Fruit fly (Drosophila melanogaster) whole organism, prepupa: ENCODE measurements around the gene CG10713.

ENCODE experiments used
- Blimp-1 ChIP-seq: fragments of 200-800 bp; sonication (Bioruptor generic); optimal IDR thresholded peaks from 3 replicates; lab custom pipeline; 2017; ENCODE audit warnings: missing biosample characterization, missing genetic modification characterization, mild to moderate bottlenecking, moderate library complexity, missing genetic modification reagents
- CG10631 ChIP-seq: fragments of 200-800 bp; sonication (Bioruptor generic); optimal IDR thresholded peaks from 2 replicates; lab custom pipeline; 2016; ENCODE audit warnings: missing biosample characterization, missing genetic modification characterization
- CG10669 ChIP-seq: fragments of 200-800 bp; sonication (Bioruptor generic); optimal IDR thresholded peaks from 3 replicates; lab custom pipeline; 2018; ENCODE audit warnings: missing biosample characterization, mild to moderate bottlenecking, missing genetic modification characterization, moderate library complexity
- CG11762 ChIP-seq: fragments of 200-800 bp; sonication (Bioruptor generic); optimal IDR thresholded peaks from 3 replicates; lab custom pipeline; 2016; ENCODE audit warnings: missing biosample characterization, missing genetic modification characterization; ENCODE audit not compliant: insufficient read depth
- CG11902 ChIP-seq: fragments of 200-800 bp; sonication (Bioruptor generic); optimal IDR thresholded peaks from 3 replicates; lab custom pipeline; 2016; ENCODE audit warnings: missing biosample characterization, missing genetic modification characterization
- CG15336 ChIP-seq: fragments of 200-800 bp; sonication (Bioruptor generic); IDR thresholded peaks from 2 replicates; pipeline ENCODE4 v1.3.6; 2022; ENCODE audit warnings: missing biosample characterization, missing genetic modification characterization
- CG1621 ChIP-seq: fragments of 200-800 bp; sonication (Bioruptor generic); optimal IDR thresholded peaks from 3 replicates; lab custom pipeline; 2018; ENCODE audit warnings: missing biosample characterization, mild to moderate bottlenecking, missing genetic modification characterization
- CG16779 ChIP-seq: fragments of 200-800 bp; sonication (Bioruptor generic); optimal IDR thresholded peaks from 3 replicates; lab custom pipeline; 2017; ENCODE audit warnings: missing biosample characterization, mild to moderate bottlenecking, missing genetic modification characterization
- CG31627 ChIP-seq: fragments of 200-800 bp; sonication (Bioruptor generic); optimal IDR thresholded peaks from 3 replicates; lab custom pipeline; 2016; ENCODE audit warnings: missing biosample characterization, missing genetic modification characterization
- CG32006 ChIP-seq: fragments of 200-800 bp; sonication (Bioruptor generic); optimal IDR thresholded peaks from 3 replicates; lab custom pipeline; 2017; ENCODE audit warnings: missing biosample characterization, mild to moderate bottlenecking, missing genetic modification characterization
- CG34406 ChIP-seq: fragments of 200-800 bp; sonication (Bioruptor generic); optimal IDR thresholded peaks from 3 replicates; lab custom pipeline; 2016; ENCODE audit warnings: missing biosample characterization, missing genetic modification characterization
- CG3919 ChIP-seq: fragments of 200-800 bp; sonication (Bioruptor generic); optimal IDR thresholded peaks from 3 replicates; lab custom pipeline; 2016; ENCODE audit warnings: missing biosample characterization, missing genetic modification characterization
- CG4318 ChIP-seq: fragments of 200-800 bp; sonication (Bioruptor generic); optimal IDR thresholded peaks from 3 replicates; lab custom pipeline; 2017; ENCODE audit warnings: missing biosample characterization, mild to moderate bottlenecking, missing genetic modification characterization
- CG6163 ChIP-seq: fragments of 200-800 bp; sonication (Bioruptor generic); IDR thresholded peaks from 3 replicates; pipeline ENCODE4 v1.3.6; 2022; ENCODE audit warnings: missing biosample characterization, missing genetic modification characterization
- CG6792 ChIP-seq: fragments of 200-800 bp; sonication (Bioruptor generic); optimal IDR thresholded peaks from 3 replicates; lab custom pipeline; 2016; ENCODE audit warnings: missing biosample characterization, missing genetic modification characterization
- CG6808 ChIP-seq: fragments of 200-800 bp; sonication (Bioruptor generic); optimal IDR thresholded peaks from 3 replicates; lab custom pipeline; 2017; ENCODE audit warnings: missing biosample characterization, missing genetic modification characterization, mild to moderate bottlenecking, moderate library complexity, missing genetic modification reagents
- CG6854 ChIP-seq: fragments of 200-800 bp; sonication (Bioruptor generic); optimal IDR thresholded peaks from 2 replicates; lab custom pipeline; 2017; ENCODE audit warnings: missing biosample characterization, mild to moderate bottlenecking, missing genetic modification characterization
- CG7368 ChIP-seq: fragments of 200-800 bp; sonication (Bioruptor generic); optimal IDR thresholded peaks from 3 replicates; lab custom pipeline; 2016; ENCODE audit warnings: missing biosample characterization, missing genetic modification characterization
- CG8319 ChIP-seq: fragments of 200-800 bp; sonication (Bioruptor generic); optimal IDR thresholded peaks from 3 replicates; lab custom pipeline; 2016; ENCODE audit warnings: missing biosample characterization, missing genetic modification characterization
- CG8632 ChIP-seq: fragments of 200-800 bp; sonication (Bioruptor generic); optimal IDR thresholded peaks from 3 replicates; lab custom pipeline; 2016; ENCODE audit warnings: missing biosample characterization, missing genetic modification characterization
- CG9139 ChIP-seq: fragments of 200-800 bp; sonication (Bioruptor generic); optimal IDR thresholded peaks from 3 replicates; lab custom pipeline; 2017; ENCODE audit warnings: missing biosample characterization, mild to moderate bottlenecking, missing genetic modification characterization
- Eip75B ChIP-seq: fragments of 200-800 bp; sonication (Bioruptor generic); optimal IDR thresholded peaks from 3 replicates; lab custom pipeline; 2016; ENCODE audit warnings: missing biosample characterization, missing genetic modification characterization
- Eip78C ChIP-seq: fragments of 200-800 bp; sonication (Bioruptor generic); peaks from one replicate; lab custom pipeline; 2016; ENCODE audit warnings: missing biosample characterization, missing genetic modification characterization
- Eip93F ChIP-seq: fragments of 200-800 bp; sonication (Bioruptor generic); optimal IDR thresholded peaks from 2 replicates; lab custom pipeline; 2016; ENCODE audit warnings: missing biosample characterization, mild to moderate bottlenecking, missing genetic modification characterization
- Ets21C ChIP-seq: fragments of 200-800 bp; sonication (Bioruptor generic); optimal IDR thresholded peaks from 3 replicates; lab custom pipeline; 2016; ENCODE audit warnings: missing biosample characterization, missing genetic modification characterization
- Ets96B ChIP-seq: fragments of 200-800 bp; optimal IDR thresholded peaks from 2 replicates; lab custom pipeline; 2019; ENCODE audit warnings: missing biosample characterization, mild to moderate bottlenecking, missing genetic modification characterization, moderate library complexity
- Hr38 ChIP-seq: sonication (Bioruptor generic); optimal IDR thresholded peaks from 2 replicates; lab custom pipeline; 2016; ENCODE audit warnings: missing biosample characterization, missing genetic modification characterization
- Hr39 ChIP-seq: fragments of 200-800 bp; sonication (Bioruptor generic); optimal IDR thresholded peaks from 2 replicates; lab custom pipeline; 2016; ENCODE audit warnings: missing biosample characterization, missing genetic modification characterization
- Hr4 ChIP-seq: fragments of 200-800 bp; sonication (Bioruptor generic); optimal IDR thresholded peaks from 3 replicates; lab custom pipeline; 2016; ENCODE audit warnings: missing biosample characterization, missing genetic modification characterization
- Lpt ChIP-seq: fragments of 200-800 bp; sonication (Bioruptor generic); optimal IDR thresholded peaks from 3 replicates; lab custom pipeline; 2016; ENCODE audit warnings: missing biosample characterization, missing genetic modification characterization
- Met ChIP-seq: fragments of 200-800 bp; sonication (Bioruptor generic); optimal IDR thresholded peaks from 3 replicates; lab custom pipeline; 2016; ENCODE audit warnings: missing biosample characterization, missing genetic modification characterization
- Smox ChIP-seq: fragments of 200-800 bp; sonication (Bioruptor generic); optimal IDR thresholded peaks from 3 replicates; lab custom pipeline; 2016; ENCODE audit warnings: missing biosample characterization, missing genetic modification characterization
- Sox102F ChIP-seq: fragments of 200-800 bp; sonication (Bioruptor generic); optimal IDR thresholded peaks from 2 replicates; lab custom pipeline; 2016; ENCODE audit warnings: missing biosample characterization, mild to moderate bottlenecking, missing genetic modification characterization
- Sox14 ChIP-seq: fragments of 200-800 bp; sonication (Bioruptor generic); optimal IDR thresholded peaks from 3 replicates; lab custom pipeline; 2016; ENCODE audit warnings: missing biosample characterization, missing genetic modification characterization
- Sox15 ChIP-seq: fragments of 200-800 bp; sonication (Bioruptor generic); optimal IDR thresholded peaks from 3 replicates; lab custom pipeline; 2016; ENCODE audit warnings: missing biosample characterization, missing genetic modification characterization
- achi ChIP-seq: fragments of 200-800 bp; sonication (Bioruptor generic); optimal IDR thresholded peaks from 3 replicates; lab custom pipeline; 2016; ENCODE audit warnings: missing biosample characterization, missing genetic modification characterization
- acj6 ChIP-seq: fragments of 200-800 bp; sonication (Bioruptor generic); optimal IDR thresholded peaks from 3 replicates; lab custom pipeline; 2016; ENCODE audit warnings: missing biosample characterization, missing genetic modification characterization
- cyc ChIP-seq: fragments of 200-800 bp; sonication (Bioruptor generic); optimal IDR thresholded peaks from 3 replicates; lab custom pipeline; 2016; ENCODE audit warnings: missing biosample characterization, missing genetic modification characterization
- dac ChIP-seq: fragments of 200-800 bp; sonication (Bioruptor generic); optimal IDR thresholded peaks from 2 replicates; lab custom pipeline; 2017; ENCODE audit warnings: missing biosample characterization, mild to moderate bottlenecking, missing genetic modification characterization
- eg ChIP-seq: fragments of 200-800 bp; sonication (Bioruptor generic); IDR thresholded peaks from 3 replicates; pipeline ENCODE4 v1.3.6; 2022; ENCODE audit warnings: missing biosample characterization, missing genetic modification characterization
- esn ChIP-seq: fragments of 200-800 bp; sonication (Bioruptor generic); optimal IDR thresholded peaks from 2 replicates; lab custom pipeline; 2016; ENCODE audit warnings: missing biosample characterization, mild to moderate bottlenecking, missing genetic modification characterization, moderate library complexity
- fd85E ChIP-seq: fragments of 200-800 bp; sonication (Bioruptor generic); optimal IDR thresholded peaks from 3 replicates; lab custom pipeline; 2016; ENCODE audit warnings: missing biosample characterization, missing genetic modification characterization
- fkh ChIP-seq: fragments of 200-800 bp; sonication (Bioruptor generic); optimal IDR thresholded peaks from 3 replicates; lab custom pipeline; 2017; ENCODE audit warnings: missing biosample characterization, mild to moderate bottlenecking, missing genetic modification characterization, moderate library complexity
- lz ChIP-seq: fragments of 200-800 bp; sonication (Bioruptor generic); optimal IDR thresholded peaks from 3 replicates; lab custom pipeline; 2016; ENCODE audit warnings: missing biosample characterization, missing genetic modification characterization
- net ChIP-seq: fragments of 200-800 bp; sonication (Bioruptor generic); optimal IDR thresholded peaks from 3 replicates; lab custom pipeline; 2016; ENCODE audit warnings: missing biosample characterization, missing genetic modification characterization
- pdm3 ChIP-seq: fragments of 200-800 bp; sonication (Bioruptor generic); optimal IDR thresholded peaks from 3 replicates; lab custom pipeline; 2016; ENCODE audit warnings: missing biosample characterization, missing genetic modification characterization
- salr ChIP-seq, 2 experiments: fragments of 200-800 bp; sonication (Bioruptor generic); optimal IDR thresholded peaks; 3 replicates each; lab custom pipeline; 2016 to 2018; ENCODE audit warnings: missing biosample characterization in 2 of 2, missing genetic modification characterization in 2 of 2, mild to moderate bottlenecking in 1 of 2
- spab ChIP-seq: fragments of 200-800 bp; sonication (Bioruptor generic); optimal IDR thresholded peaks from 2 replicates; lab custom pipeline; 2017; ENCODE audit warnings: missing biosample characterization, mild to moderate bottlenecking, missing genetic modification characterization, missing genetic modification reagents
- ss ChIP-seq, 2 experiments: fragments of 200-800 bp; sonication (Bioruptor generic); optimal IDR thresholded peaks; 2 replicates in 1 of 2; 3 replicates in 1 of 2; lab custom pipeline; 2017 to 2018; ENCODE audit warnings: mild to moderate bottlenecking in 2 of 2, missing biosample characterization in 2 of 2, missing genetic modification characterization in 2 of 2, moderate library complexity in 1 of 2
- svp ChIP-seq: fragments of 200-800 bp; sonication (Bioruptor generic); peaks from one replicate; lab custom pipeline; 2016; ENCODE audit warnings: missing biosample characterization, missing genetic modification characterization
- topi ChIP-seq: fragments of 200-800 bp; sonication (Bioruptor generic); optimal IDR thresholded peaks from 3 replicates; lab custom pipeline; 2016; ENCODE audit warnings: missing biosample characterization, missing genetic modification characterization
- vri ChIP-seq: fragments of 200-800 bp; sonication (Bioruptor generic); optimal IDR thresholded peaks from 3 replicates; lab custom pipeline; 2016; ENCODE audit warnings: missing biosample characterization, mild to moderate bottlenecking, missing genetic modification characterization

CG10713 gene

DNA sequence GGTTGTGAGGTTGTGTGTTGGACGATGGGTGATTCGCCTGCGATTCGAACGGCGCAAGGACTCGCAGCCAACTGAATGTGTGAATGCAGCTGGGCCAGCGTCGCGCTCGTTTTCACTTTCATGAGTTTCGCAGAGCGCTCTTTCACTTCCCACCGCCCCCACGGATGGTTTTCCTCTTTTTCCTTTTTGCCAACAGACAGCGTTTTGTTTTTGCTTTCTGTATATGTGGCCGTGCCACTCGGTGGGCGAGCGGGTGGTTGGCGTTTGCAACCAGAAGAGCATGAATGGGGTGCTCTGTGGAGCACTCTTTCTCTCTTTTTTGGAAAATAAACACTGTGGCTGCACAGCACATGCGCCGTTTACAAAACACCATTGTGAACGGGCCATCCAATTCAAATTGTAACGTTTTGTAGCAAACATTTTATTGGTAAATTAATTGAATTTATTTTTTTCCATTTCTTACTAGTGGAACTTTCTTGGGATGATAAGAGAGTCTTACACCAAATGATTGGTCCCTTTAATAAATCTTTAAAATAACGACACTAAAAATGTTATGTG, at the start of gene CG10713:
Gene CG10713 (minus strand): TSS at position 60 of the 558 bp plus-strand sequence.
- peak; percentile 87 for TF ChIP-seq eg (GFP tag; lab: Robert Waterston, UW)
- TF ChIP-seq CG3919 = peak; percentile 40
- TF ChIP-seq Hr4 (GFP tag; lab: Kevin White, UChicago) = no peak
- TF ChIP-seq vri = no peak
- no peak for TF ChIP-seq CG11902 (GFP tag; lab: Kevin White, UChicago)
- TF ChIP-seq dac (GFP tag; lab: Kevin White, UChicago) = peak; percentile 28
- no peak for TF ChIP-seq esn (GFP tag; lab: Kevin White, UChicago)
- TF ChIP-seq Blimp-1 = no peak
- no peak for TF ChIP-seq cyc (GFP tag; lab: Kevin White, UChicago)
- TF ChIP-seq CG15336 (GFP tag; lab: Robert Waterston, UW) = peak; percentile 69
- no peak for TF ChIP-seq CG6792 (GFP tag; lab: Kevin White, UChicago)
- TF ChIP-seq Smox = no peak
- peak; percentile 53 for TF ChIP-seq Ets96B (tag; lab: Kevin White, UChicago)
- peak; percentile 65 for TF ChIP-seq CG16779 (tag; lab: Kevin White, UChicago)
- TF ChIP-seq Met (GFP tag; lab: Kevin White, UChicago) = no peak
- TF ChIP-seq CG9139 = peak; percentile 60
- TF ChIP-seq CG4318 (GFP tag; lab: Kevin White, UChicago) = no peak
- TF ChIP-seq acj6 (GFP tag; lab: Kevin White, UChicago) = no peak
- no peak for TF ChIP-seq Eip75B (GFP tag; lab: Kevin White, UChicago)
- TF ChIP-seq achi (GFP tag; lab: Kevin White, UChicago) = no peak
- TF ChIP-seq CG6854 (GFP tag; lab: Kevin White, UChicago) = peak; percentile 12
- TF ChIP-seq CG11762 (GFP tag; lab: Kevin White, UChicago) = no peak
- no peak for TF ChIP-seq CG10631
- no peak for TF ChIP-seq Ets21C (GFP tag; lab: Kevin White, UChicago)
- TF ChIP-seq CG31627 = no peak
- no peak for TF ChIP-seq Eip93F (GFP tag; lab: Kevin White, UChicago)
- peak; percentile 45 to 68 for TF ChIP-seq ss (GFP tag; optimal IDR thresholded peaks at IDR 0.05; lab: Kevin White, UChicago)
- TF ChIP-seq CG1621 = peak; percentile 44
- TF ChIP-seq Sox102F (GFP tag; lab: Kevin White, UChicago) = peak; percentile 2
- no peak for TF ChIP-seq fd85E (GFP tag; lab: Kevin White, UChicago)
- no peak for TF ChIP-seq Hr38 (GFP tag; lab: Kevin White, UChicago)
- peak; percentile 47 for TF ChIP-seq Lpt (GFP tag; lab: Kevin White, UChicago)
- TF ChIP-seq salr (GFP tag; optimal IDR thresholded peaks at IDR 0.05; lab: Kevin White, UChicago) = no peak
- TF ChIP-seq CG8632 (GFP tag; lab: Kevin White, UChicago) = no peak
- peak; percentile 13 for TF ChIP-seq Sox14 (GFP tag; lab: Kevin White, UChicago)
- peak; percentile 35 for TF ChIP-seq Eip78C (GFP tag; lab: Kevin White, UChicago)
- TF ChIP-seq Sox15 = no peak
- TF ChIP-seq CG34406 = no peak
- peak; percentile 60 for TF ChIP-seq CG10669
- no peak for TF ChIP-seq Hr39 (GFP tag; lab: Kevin White, UChicago)
- peak; percentile 62 for TF ChIP-seq CG6808 (GFP tag; lab: Kevin White, UChicago)
- peak; percentile 41 for TF ChIP-seq spab
- TF ChIP-seq topi = peak; percentile 0
- no peak for TF ChIP-seq svp
- TF ChIP-seq lz = no peak
- TF ChIP-seq fkh = no peak
- peak; percentile 44 for TF ChIP-seq CG7368 (GFP tag; lab: Kevin White, UChicago)
- TF ChIP-seq CG32006 (GFP tag; lab: Kevin White, UChicago) = peak; percentile 61
- TF ChIP-seq net (GFP tag; lab: Kevin White, UChicago) = peak; percentile 29
- no peak for TF ChIP-seq pdm3
- TF ChIP-seq CG8319 (GFP tag; lab: Kevin White, UChicago) = no peak
- TF ChIP-seq CG6163 = peak; percentile 79
